Fruit fly (Drosophila melanogaster) whole organism: Measurements from ENCODE around the gene CG16772.

Experiments
- EcR ChIP-seq, 2 experiments: fragments of >200 bp; optimal IDR thresholded peaks; 2 replicates each; lab custom pipeline; 2017; ENCODE audit warnings: missing biosample characterization in 2 of 2, missing genetic modification characterization in 2 of 2, missing genetic modification reagents in 2 of 2
- pan ChIP-seq: fragments of >200 bp; optimal IDR thresholded peaks from 2 replicates; lab custom pipeline; 2017
- psq ChIP-seq: fragments of >200 bp; optimal IDR thresholded peaks from 2 replicates; lab custom pipeline; 2017
- usp ChIP-seq: fragments of >200 bp; optimal IDR thresholded peaks from 2 replicates; lab custom pipeline; 2017; ENCODE audit warnings: missing biosample characterization, missing genetic modification characterization, mixed read lengths

- no peak for TF ChIP-seq psq (lab: Kevin White, UChicago)
- TF ChIP-seq usp (GFP tag; lab: Kevin White, UChicago), result no peak
- no peak for TF ChIP-seq pan (lab: Kevin White, UChicago)
- TF ChIP-seq EcR (GFP tag; optimal IDR thresholded peaks at IDR 0.05; lab: Kevin White, UChicago), result no peak
These were observed 45.5 kb upstream of the CG16772 start for dm6 chr2L:19916982-19917381.
